Fruit fly (Drosophila melanogaster) whole organism, prepupa: Measurements from ENCODE around the gene PGS1.
A peak's percentile ranks its signal among the peaks of the same experiment; 100 is the strongest.

Source experiments
- CG10631 ChIP-seq: fragments of 200-800 bp; sonication (Bioruptor generic); optimal IDR thresholded peaks from 2 replicates; lab custom pipeline; 2016; ENCODE audit warnings: missing biosample characterization, missing genetic modification characterization
- CG11762 ChIP-seq: fragments of 200-800 bp; sonication (Bioruptor generic); optimal IDR thresholded peaks from 3 replicates; lab custom pipeline; 2016; ENCODE audit warnings: missing biosample characterization, missing genetic modification characterization; ENCODE audit not compliant: insufficient read depth
- CG16779 ChIP-seq: fragments of 200-800 bp; sonication (Bioruptor generic); optimal IDR thresholded peaks from 3 replicates; lab custom pipeline; 2017; ENCODE audit warnings: missing biosample characterization, mild to moderate bottlenecking, missing genetic modification characterization
- CG3032 ChIP-seq: fragments of 200-800 bp; optimal IDR thresholded peaks from 2 replicates; lab custom pipeline; 2019; ENCODE audit warnings: missing biosample characterization, mild to moderate bottlenecking, missing genetic modification characterization, moderate library complexity
- CG31627 ChIP-seq: fragments of 200-800 bp; sonication (Bioruptor generic); optimal IDR thresholded peaks from 3 replicates; lab custom pipeline; 2016; ENCODE audit warnings: missing biosample characterization, missing genetic modification characterization
- CG32006 ChIP-seq: fragments of 200-800 bp; sonication (Bioruptor generic); optimal IDR thresholded peaks from 3 replicates; lab custom pipeline; 2017; ENCODE audit warnings: missing biosample characterization, mild to moderate bottlenecking, missing genetic modification characterization
- CG3919 ChIP-seq: fragments of 200-800 bp; sonication (Bioruptor generic); optimal IDR thresholded peaks from 3 replicates; lab custom pipeline; 2016; ENCODE audit warnings: missing biosample characterization, missing genetic modification characterization
- CG4318 ChIP-seq: fragments of 200-800 bp; sonication (Bioruptor generic); optimal IDR thresholded peaks from 3 replicates; lab custom pipeline; 2017; ENCODE audit warnings: missing biosample characterization, mild to moderate bottlenecking, missing genetic modification characterization
- CG6163 ChIP-seq: fragments of 200-800 bp; sonication (Bioruptor generic); IDR thresholded peaks from 3 replicates; pipeline ENCODE4 v1.3.6; 2022; ENCODE audit warnings: missing biosample characterization, missing genetic modification characterization
- CG6276 ChIP-seq: fragments of 200-800 bp; sonication (Bioruptor generic); optimal IDR thresholded peaks from 2 replicates; lab custom pipeline; 2017; ENCODE audit warnings: missing biosample characterization, mild to moderate bottlenecking, missing genetic modification characterization
- CG6792 ChIP-seq: fragments of 200-800 bp; sonication (Bioruptor generic); optimal IDR thresholded peaks from 3 replicates; lab custom pipeline; 2016; ENCODE audit warnings: missing biosample characterization, missing genetic modification characterization
- CG6808 ChIP-seq: fragments of 200-800 bp; sonication (Bioruptor generic); optimal IDR thresholded peaks from 3 replicates; lab custom pipeline; 2017; ENCODE audit warnings: missing biosample characterization, missing genetic modification characterization, mild to moderate bottlenecking, moderate library complexity, missing genetic modification reagents
- CG6854 ChIP-seq: fragments of 200-800 bp; sonication (Bioruptor generic); optimal IDR thresholded peaks from 2 replicates; lab custom pipeline; 2017; ENCODE audit warnings: missing biosample characterization, mild to moderate bottlenecking, missing genetic modification characterization
- CG8319 ChIP-seq: fragments of 200-800 bp; sonication (Bioruptor generic); optimal IDR thresholded peaks from 3 replicates; lab custom pipeline; 2016; ENCODE audit warnings: missing biosample characterization, missing genetic modification characterization
- CG8632 ChIP-seq: fragments of 200-800 bp; sonication (Bioruptor generic); optimal IDR thresholded peaks from 3 replicates; lab custom pipeline; 2016; ENCODE audit warnings: missing biosample characterization, missing genetic modification characterization
- Eip93F ChIP-seq: fragments of 200-800 bp; sonication (Bioruptor generic); optimal IDR thresholded peaks from 2 replicates; lab custom pipeline; 2016; ENCODE audit warnings: missing biosample characterization, mild to moderate bottlenecking, missing genetic modification characterization
- Ets21C ChIP-seq: fragments of 200-800 bp; sonication (Bioruptor generic); optimal IDR thresholded peaks from 3 replicates; lab custom pipeline; 2016; ENCODE audit warnings: missing biosample characterization, missing genetic modification characterization
- Gug ChIP-seq: fragments of 200-800 bp; sonication (Bioruptor generic); IDR thresholded peaks from 2 replicates; pipeline ENCODE4 v1.3.6; 2022; ENCODE audit warnings: missing biosample characterization, missing genetic modification characterization
- Hr38 ChIP-seq: sonication (Bioruptor generic); optimal IDR thresholded peaks from 2 replicates; lab custom pipeline; 2016; ENCODE audit warnings: missing biosample characterization, missing genetic modification characterization
- Hr39 ChIP-seq: fragments of 200-800 bp; sonication (Bioruptor generic); optimal IDR thresholded peaks from 2 replicates; lab custom pipeline; 2016; ENCODE audit warnings: missing biosample characterization, missing genetic modification characterization
- Met ChIP-seq: fragments of 200-800 bp; sonication (Bioruptor generic); optimal IDR thresholded peaks from 3 replicates; lab custom pipeline; 2016; ENCODE audit warnings: missing biosample characterization, missing genetic modification characterization
- OdsH ChIP-seq: fragments of 200-800 bp; sonication (Bioruptor generic); optimal IDR thresholded peaks from 3 replicates; lab custom pipeline; 2016; ENCODE audit warnings: missing biosample characterization, missing genetic modification characterization
- Sox14 ChIP-seq: fragments of 200-800 bp; sonication (Bioruptor generic); optimal IDR thresholded peaks from 3 replicates; lab custom pipeline; 2016; ENCODE audit warnings: missing biosample characterization, missing genetic modification characterization
- achi ChIP-seq: fragments of 200-800 bp; sonication (Bioruptor generic); optimal IDR thresholded peaks from 3 replicates; lab custom pipeline; 2016; ENCODE audit warnings: missing biosample characterization, missing genetic modification characterization
- cyc ChIP-seq: fragments of 200-800 bp; sonication (Bioruptor generic); optimal IDR thresholded peaks from 3 replicates; lab custom pipeline; 2016; ENCODE audit warnings: missing biosample characterization, missing genetic modification characterization
- dac ChIP-seq: fragments of 200-800 bp; sonication (Bioruptor generic); optimal IDR thresholded peaks from 2 replicates; lab custom pipeline; 2017; ENCODE audit warnings: missing biosample characterization, mild to moderate bottlenecking, missing genetic modification characterization
- dsx ChIP-seq: fragments of 200-800 bp; optimal IDR thresholded peaks from 3 replicates; lab custom pipeline; 2019; ENCODE audit warnings: missing biosample characterization, mild to moderate bottlenecking, missing genetic modification characterization, moderate library complexity; ENCODE audit not compliant: poor library complexity, severe bottlenecking
- esn ChIP-seq: fragments of 200-800 bp; sonication (Bioruptor generic); optimal IDR thresholded peaks from 2 replicates; lab custom pipeline; 2016; ENCODE audit warnings: missing biosample characterization, mild to moderate bottlenecking, missing genetic modification characterization, moderate library complexity
- fd59A ChIP-seq: fragments of 200-800 bp; sonication (Bioruptor generic); optimal IDR thresholded peaks from 2 replicates; lab custom pipeline; 2017; ENCODE audit warnings: missing biosample characterization, mild to moderate bottlenecking, missing genetic modification characterization, missing genetic modification reagents
- fd85E ChIP-seq: fragments of 200-800 bp; sonication (Bioruptor generic); optimal IDR thresholded peaks from 3 replicates; lab custom pipeline; 2016; ENCODE audit warnings: missing biosample characterization, missing genetic modification characterization
- fkh ChIP-seq: fragments of 200-800 bp; sonication (Bioruptor generic); optimal IDR thresholded peaks from 3 replicates; lab custom pipeline; 2017; ENCODE audit warnings: missing biosample characterization, mild to moderate bottlenecking, missing genetic modification characterization, moderate library complexity
- lz ChIP-seq: fragments of 200-800 bp; sonication (Bioruptor generic); optimal IDR thresholded peaks from 3 replicates; lab custom pipeline; 2016; ENCODE audit warnings: missing biosample characterization, missing genetic modification characterization
- net ChIP-seq: fragments of 200-800 bp; sonication (Bioruptor generic); optimal IDR thresholded peaks from 3 replicates; lab custom pipeline; 2016; ENCODE audit warnings: missing biosample characterization, missing genetic modification characterization
- pdm3 ChIP-seq: fragments of 200-800 bp; sonication (Bioruptor generic); optimal IDR thresholded peaks from 3 replicates; lab custom pipeline; 2016; ENCODE audit warnings: missing biosample characterization, missing genetic modification characterization
- svp ChIP-seq: fragments of 200-800 bp; sonication (Bioruptor generic); peaks from one replicate; lab custom pipeline; 2016; ENCODE audit warnings: missing biosample characterization, missing genetic modification characterization
- vri ChIP-seq: fragments of 200-800 bp; sonication (Bioruptor generic); optimal IDR thresholded peaks from 3 replicates; lab custom pipeline; 2016; ENCODE audit warnings: missing biosample characterization, mild to moderate bottlenecking, missing genetic modification characterization

The PGS1 gene

dm6 chr3R:18719767-18720341, 26.0 kb downstream of the PGS1 start (continued):
- no peak for TF ChIP-seq CG6854 (GFP tag; lab: Kevin White, UChicago)
- peak; percentile 38 for TF ChIP-seq CG8319
- peak; percentile 13 for TF ChIP-seq CG16779 (tag; lab: Kevin White, UChicago)
- peak; percentile 59 for TF ChIP-seq achi (GFP tag; lab: Kevin White, UChicago)
- TF ChIP-seq CG3919 = peak; percentile 71
- TF ChIP-seq pdm3 (GFP tag; lab: Kevin White, UChicago) = peak; percentile 64
- TF ChIP-seq CG10631 (GFP tag; lab: Kevin White, UChicago) = peak; percentile 63
- peak; percentile 52 for TF ChIP-seq Ets21C (GFP tag; lab: Kevin White, UChicago)
- TF ChIP-seq fd59A = peak; percentile 62
- TF ChIP-seq, all 60 proteins: peak for 49

- TF ChIP-seq dac (GFP tag; lab: Kevin White, UChicago) (no peak), CG3919 (no peak), net (GFP tag; lab: Kevin White, UChicago) (no peak), CG3032 (no peak), CG11762 (GFP tag; lab: Kevin White, UChicago) (no peak), CG31627 (GFP tag; lab: Kevin White, UChicago) (no peak), CG6163 (GFP tag; lab: Robert Waterston, UW) (no peak), CG32006 (GFP tag; lab: Kevin White, UChicago) (no peak), CG4318 (GFP tag; lab: Kevin White, UChicago) (no peak), vri (GFP tag; lab: Kevin White, UChicago) (no peak), cyc (GFP tag; lab: Kevin White, UChicago) (no peak), achi (GFP tag; lab: Kevin White, UChicago) (no peak), Gug (GFP tag; lab: Robert Waterston, UW) (no peak), CG6792 (GFP tag; lab: Kevin White, UChicago) (no peak), CG6808 (no peak), Sox14 (GFP tag; lab: Kevin White, UChicago) (no peak), CG6276 (no peak), Met (GFP tag; lab: Kevin White, UChicago) (no peak)
- TF ChIP-seq, all 60 proteins: peak for 0
Measured at dm6 chr3R:18707492-18707891, 38.3 kb downstream of the PGS1 start.

DNA sequence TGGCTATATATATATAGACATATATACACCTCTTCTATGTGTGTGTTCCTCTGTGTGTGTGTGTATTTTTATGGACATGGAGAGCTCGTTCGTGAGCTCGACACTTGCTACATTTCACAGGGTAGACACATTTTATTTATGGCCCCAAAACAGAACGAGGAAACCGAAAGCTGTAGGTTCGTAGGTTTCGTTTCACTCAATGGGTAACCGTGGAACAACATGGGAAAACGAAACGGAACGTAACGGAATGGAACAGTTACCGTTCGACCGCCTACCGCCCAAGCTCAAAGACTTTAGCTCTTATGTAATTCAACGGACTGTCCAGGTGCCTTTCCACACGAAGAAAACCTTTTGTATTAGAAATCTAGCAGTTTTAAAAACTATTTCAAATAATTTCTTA, 39.6 kb downstream of the PGS1 start:
- TF ChIP-seq svp (GFP tag; lab: Kevin White, UChicago) (no peak), Hr38 (GFP tag; lab: Kevin White, UChicago) (no peak), CG6792 (GFP tag; lab: Kevin White, UChicago) (no peak), fd85E (GFP tag; lab: Kevin White, UChicago) (no peak), OdsH (GFP tag; lab: Kevin White, UChicago) (no peak), Eip93F (no peak), dsx (GFP tag; lab: Kevin White, UChicago) (no peak), cyc (GFP tag; lab: Kevin White, UChicago) (no peak), esn (no peak), CG8319 (no peak), CG8632 (GFP tag; lab: Kevin White, UChicago) (no peak)

DNA sequence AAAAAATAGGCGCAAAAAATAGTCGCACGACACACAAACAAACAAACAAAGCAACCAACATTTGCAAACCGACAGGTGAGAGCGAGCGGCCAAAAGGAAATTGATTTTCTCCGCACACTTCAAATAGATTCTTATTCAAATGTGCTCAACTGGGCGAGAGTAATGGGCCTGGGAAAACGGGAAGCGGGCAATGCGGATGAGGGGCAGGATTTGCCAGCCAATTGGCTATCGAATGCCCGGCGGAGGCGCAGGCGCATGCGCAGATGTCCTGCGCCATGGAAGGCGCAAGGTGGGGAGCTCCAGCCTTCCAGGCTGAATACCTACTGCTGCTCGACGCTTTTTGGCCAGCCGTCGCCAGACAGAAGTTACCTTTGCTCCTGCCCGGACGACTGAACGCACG, 40.7 kb downstream of the PGS1 start, which contains the start of the genes ChAT and VAChT:
TSS of gene ChAT (plus strand) at position 352 of the 400 bp plus-strand sequence.
TSS of gene VAChT (plus strand) at position 352 of the 400 bp plus-strand sequence.
- TF ChIP-seq lz (GFP tag; lab: Kevin White, UChicago) (no peak), Gug (GFP tag; lab: Robert Waterston, UW) (no peak), fkh (GFP tag; lab: Kevin White, UChicago) (no peak), net (GFP tag; lab: Kevin White, UChicago) (no peak), Hr39 (GFP tag; lab: Kevin White, UChicago) (no peak), Sox14 (GFP tag; lab: Kevin White, UChicago) (no peak), CG3032 (no peak)
